Worm (Caenorhabditis elegans) whole organism, dauer: ENCODE results near the gene F57H12.5.

Source experiments
- unc-62 ChIP-seq: sonication (generic microtip); optimal IDR thresholded peaks from 2 replicates; lab custom pipeline; 2017; ENCODE audit warnings: missing biosample characterization, missing genetic modification reagents, missing genetic modification characterization

Gene F57H12.5

DNA sequence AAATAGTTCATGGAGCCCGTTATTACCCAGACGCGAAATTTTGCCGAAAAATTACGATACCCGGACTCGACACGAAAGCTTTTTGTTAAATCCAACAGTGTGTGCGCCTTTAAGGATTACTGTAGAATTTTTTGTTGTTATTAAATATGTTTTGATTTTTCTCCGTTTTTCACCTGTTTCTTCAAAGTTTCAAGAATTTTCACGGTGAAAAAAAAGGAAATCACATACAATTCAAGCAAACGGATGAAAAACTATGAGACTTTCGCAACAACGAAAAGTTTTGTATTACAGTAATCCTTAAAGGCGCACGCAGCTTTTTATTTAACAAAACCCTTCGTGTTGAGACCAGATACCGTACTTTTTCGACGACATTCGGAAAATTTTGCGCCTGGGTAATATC lies 13.1 kb upstream of the F57H12.5 start:
- TF ChIP-seq unc-62, result no peak

DNA sequence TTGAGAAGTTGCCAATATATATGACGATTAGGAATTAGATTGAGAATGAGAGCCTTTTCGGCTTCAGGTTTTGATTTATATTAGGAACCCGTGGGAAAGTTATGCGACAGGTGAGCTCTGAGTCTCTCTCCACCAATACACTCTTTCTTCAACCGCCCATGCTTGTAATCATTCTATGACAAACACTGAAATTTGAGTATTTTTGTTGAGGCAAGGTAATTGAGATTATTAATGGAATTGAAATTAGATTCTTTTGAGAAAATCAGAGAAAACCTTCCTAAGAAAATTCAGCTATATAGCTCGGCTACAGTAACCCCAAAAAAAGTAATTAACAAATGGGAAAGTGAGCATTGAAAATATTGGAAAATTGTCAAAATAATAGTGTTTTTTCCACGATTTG lies 11.3 kb upstream of the F57H12.5 start, which contains the start of gene ceh-19:
Gene ceh-19, minus strand, starts transcription at position 101 of the 400 bp plus-strand sequence.
- no peak for TF ChIP-seq unc-62

DNA sequence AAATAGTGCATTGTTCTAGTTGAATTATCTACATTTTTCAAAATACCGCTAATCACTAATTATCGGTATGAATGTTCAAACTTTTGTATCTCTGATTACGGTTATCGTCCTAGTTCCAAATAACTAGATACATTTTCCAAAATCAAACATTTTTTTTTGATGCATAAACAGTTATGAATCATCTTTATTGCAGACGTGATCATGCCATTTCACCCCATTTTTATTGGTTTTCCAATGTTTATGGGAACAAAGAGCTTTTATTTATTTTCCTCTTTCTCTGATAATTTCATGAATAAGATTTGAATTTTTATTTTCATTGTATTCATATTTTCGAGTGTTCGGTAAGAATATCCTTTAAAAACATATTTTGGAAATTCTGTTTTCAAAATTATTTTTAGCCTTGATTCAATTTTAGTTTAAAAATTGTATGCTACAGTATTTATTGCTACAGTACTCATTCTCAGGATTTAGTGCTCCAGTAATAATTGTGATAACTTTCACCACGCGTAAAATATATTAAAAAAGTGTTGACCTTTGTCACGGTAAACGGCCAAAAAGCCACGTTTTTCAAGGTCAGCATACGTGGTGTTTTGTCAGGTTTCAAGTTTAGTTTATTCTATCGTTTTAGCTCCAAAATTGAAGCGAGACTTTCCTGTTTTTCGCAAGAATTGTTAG lies 10.3 kb upstream of the F57H12.5 start, which contains the start of gene csr-1:
Gene csr-1, plus strand, starts transcription at position 625 of the 675 bp plus-strand sequence.
- no peak for TF ChIP-seq unc-62

DNA sequence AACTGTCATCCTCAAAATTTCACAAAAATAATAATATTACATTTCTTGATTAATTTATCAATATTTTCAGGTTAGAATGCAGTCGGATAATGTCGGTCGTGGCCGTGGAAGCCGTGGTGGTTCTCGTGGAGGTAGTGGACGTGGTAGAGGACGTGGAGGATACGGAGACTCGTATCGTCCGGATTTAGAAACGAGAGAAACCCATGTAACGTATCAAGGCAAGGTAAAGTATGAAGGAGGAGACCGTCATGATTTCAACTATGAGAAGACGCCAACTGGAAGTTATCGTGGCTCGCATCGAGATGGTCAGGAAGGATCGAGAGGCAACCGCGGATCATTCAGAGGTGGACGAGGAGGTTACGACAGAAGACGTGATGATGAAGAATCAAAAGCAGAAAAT lies 9.6 kb upstream of the F57H12.5 start, which contains the start of gene frpr-10:
Gene frpr-10, plus strand, starts transcription at position 301 of the 400 bp plus-strand sequence.
- TF ChIP-seq unc-62, result no peak

DNA sequence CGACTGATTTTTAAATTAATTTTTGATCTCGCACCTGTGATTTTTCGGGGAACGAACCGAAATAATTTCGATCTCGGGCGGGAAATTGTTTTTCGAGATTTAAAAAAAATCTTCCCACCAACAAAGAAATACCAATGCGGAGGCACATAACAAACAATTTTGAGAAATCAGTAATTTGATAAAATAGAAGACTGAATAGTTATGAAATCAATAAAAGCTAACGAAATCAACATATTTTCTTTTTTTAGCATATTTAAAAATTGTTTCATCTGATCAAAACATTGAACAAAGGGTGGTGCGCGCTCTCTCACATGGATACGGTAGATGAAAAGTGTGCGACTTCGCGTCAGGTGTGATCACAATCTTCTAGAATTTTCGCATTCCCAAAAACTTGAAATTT lies 9.0 kb upstream of the F57H12.5 start:
- TF ChIP-seq unc-62, result no peak

DNA sequence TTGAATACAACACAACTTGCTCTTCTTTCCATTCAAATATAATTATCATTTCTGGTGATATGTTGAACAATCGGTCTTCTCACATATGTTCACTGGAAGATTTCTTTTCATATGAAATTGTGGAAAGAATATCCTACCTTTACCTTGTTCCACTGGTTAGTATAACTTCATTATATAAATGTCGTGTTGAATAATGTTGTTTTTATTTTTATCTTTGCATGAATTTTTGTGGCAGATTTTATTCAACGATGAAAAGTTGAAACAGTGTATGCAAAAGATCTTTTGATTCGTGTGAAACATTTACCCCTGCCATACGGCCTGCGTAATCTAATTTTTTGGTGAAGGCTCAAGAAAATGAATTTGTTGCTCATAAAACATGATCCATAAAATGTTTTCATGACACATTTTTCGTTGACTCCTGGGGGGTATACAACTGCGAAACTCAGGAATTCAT lies 5.2 kb upstream of the F57H12.5 start:
- no peak for TF ChIP-seq unc-62

DNA sequence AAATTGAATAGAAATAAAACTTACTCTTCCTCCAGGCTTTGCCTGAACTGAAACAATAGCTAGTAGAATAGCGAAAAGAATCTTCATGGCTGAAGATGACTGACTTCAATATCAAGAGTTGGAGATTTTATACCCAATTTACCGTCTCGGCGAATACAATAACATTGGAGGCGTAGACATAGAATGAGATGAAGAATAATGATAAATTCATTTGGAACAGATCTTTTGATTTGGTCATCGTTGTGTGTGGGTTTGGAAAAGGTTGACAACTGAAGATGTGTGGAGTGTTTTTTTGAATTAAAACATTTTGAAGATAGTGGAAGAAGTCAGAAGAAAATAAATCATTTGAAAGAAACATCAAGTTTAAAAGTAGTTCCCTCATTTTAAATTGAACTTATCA lies 9.1 kb downstream of the F57H12.5 start, which contains the start of gene F57H12.6:
Gene F57H12.6, minus strand, starts transcription at position 101 of the 400 bp plus-strand sequence.
- TF ChIP-seq unc-62, result no peak

DNA sequence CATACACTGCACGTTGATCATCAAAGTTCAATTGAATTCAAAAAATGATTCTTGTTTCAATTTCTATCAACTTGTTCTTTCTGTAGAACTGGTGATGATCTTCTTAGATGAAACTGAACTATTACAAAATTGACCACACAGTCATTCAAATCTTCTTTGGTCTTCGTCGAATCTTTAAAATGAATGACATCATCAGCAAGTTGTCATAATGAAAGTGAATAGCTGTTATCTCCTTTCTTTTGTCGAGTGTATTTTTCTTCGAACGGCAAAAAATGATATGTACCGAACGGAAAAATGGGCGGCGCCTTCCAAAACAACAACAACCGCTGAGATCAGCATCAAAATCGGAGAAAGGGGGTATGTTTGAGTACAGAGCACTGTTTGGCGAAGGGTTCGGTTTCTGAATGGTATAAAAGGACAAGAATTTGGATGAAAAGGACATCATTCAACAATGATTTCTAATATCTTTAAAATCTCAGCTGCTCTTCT lies 10.4 kb downstream of the F57H12.5 start, which contains the start of gene ora-1:
Gene ora-1, plus strand, starts transcription at position 439 of the 489 bp plus-strand sequence.
- TF ChIP-seq unc-62, result no peak

DNA sequence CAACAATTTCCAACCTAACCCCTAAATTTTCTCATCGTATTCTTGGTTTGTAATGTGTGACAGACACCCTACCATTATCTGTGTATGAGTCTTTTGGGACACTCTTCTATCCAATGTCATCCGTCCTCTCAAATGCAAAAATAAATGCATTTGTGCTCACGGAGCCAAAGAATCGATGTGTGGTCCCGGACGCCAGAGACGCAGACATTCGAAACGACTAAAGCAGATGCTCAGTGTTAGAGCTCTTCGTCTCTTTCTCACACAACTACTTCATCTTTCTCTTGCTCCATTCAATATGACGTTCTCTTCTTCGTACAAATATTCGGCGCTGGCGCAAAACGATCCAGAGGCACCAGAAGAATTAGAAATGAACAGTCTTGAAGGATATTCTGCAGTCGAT lies 12.5 kb downstream of the F57H12.5 start, which contains the start of gene unc-24:
Gene unc-24, plus strand, starts transcription at position 283 of the 400 bp plus-strand sequence.
- TF ChIP-seq unc-62, result no peak

DNA sequence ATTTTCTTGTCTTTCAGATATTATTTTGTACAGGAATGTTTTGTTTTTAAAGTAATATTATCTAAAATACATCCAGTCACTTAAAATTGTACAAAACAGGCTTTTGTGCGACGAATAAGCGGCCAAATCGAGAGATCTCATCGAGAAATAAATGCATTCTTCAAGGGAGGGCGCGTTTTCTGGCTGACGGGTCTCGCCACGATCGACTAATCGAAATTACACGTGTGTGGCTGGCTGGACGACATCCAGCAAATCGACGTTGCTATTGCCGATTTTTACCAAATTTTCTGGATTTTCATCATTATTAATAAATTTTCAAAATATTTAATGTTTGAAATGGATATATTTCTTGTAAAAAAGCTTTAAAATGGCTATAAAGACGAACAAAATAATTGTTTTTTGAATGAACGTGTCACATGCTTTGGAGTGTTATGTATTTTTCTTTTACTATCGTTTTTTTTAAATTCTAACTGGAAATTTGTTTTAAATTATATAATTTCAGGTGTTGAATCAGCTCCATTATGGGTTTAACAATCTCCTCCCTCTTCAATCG lies 15.0 kb downstream of the F57H12.5 start, which contains the start of gene arf-5:
Gene arf-5, plus strand, starts transcription at position 503 of the 553 bp plus-strand sequence.
- no peak for TF ChIP-seq unc-62

DNA sequence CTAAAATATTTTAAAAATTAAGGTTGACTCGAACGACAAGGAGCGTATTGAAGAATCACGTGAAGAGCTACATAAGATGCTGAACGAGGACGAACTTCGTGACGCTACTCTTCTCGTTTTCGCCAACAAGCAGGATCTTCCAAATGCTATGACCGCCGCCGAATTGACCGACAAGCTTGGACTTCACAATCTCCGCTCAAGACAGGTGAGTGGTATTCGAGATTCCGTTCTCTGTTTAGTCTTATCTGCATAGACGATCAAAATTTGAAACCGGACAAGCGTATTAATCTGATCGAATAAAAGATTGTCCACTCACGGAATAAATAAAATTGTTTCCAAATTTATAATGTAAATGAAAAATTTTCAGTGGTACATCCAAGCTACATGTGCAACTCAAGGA lies 15.9 kb downstream of the F57H12.5 start:
- TF ChIP-seq unc-62, result no peak

DNA sequence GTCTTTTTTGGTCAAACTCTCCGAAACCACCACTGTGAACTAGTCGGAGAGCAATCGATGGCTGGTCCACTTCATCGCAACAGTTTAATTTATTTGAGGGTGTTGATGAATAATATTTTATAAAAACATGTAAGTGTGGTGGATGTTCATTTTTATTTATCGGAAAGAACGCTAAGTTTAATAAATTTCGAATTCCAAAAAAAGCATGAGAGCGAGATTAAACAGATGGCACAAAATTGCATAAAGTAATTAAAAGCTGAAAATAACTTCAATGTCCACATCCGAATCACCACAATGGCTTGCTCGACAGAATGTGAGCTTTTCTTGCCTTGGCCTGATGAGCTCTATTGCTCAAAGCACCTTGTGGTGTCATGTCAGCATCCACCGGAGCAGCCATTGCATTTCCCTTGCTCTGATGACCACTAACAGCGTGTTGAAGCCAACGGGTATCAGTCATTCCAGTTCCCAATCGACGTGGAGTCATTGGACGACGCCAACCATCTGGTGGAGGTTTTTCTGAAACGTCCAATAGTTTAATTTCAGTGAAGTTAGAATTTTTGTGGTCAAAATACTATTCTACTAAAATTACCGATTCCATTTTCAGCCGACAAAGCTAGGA lies 16.7 kb downstream of the F57H12.5 start:
- TF ChIP-seq unc-62, result no peak

DNA sequence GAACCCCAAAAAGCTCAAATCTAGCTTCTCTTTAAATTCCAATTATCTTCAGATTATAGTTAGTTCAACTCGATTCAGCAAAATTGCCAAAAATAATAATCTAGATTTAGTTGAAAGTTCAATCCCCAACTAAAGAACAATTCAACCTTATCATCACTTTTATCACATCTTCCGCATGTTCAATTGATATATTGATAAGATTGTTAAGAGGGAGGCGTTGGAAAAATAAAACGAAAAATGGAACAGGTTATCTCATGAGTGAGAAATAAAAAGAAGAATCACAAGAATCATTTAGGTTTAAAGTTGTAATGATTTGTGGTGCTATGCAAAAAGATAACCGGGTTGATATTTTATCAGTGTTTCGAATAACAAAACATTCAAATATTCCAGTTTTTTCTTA lies 18.6 kb downstream of the F57H12.5 start:
- TF ChIP-seq unc-62, result no peak

DNA sequence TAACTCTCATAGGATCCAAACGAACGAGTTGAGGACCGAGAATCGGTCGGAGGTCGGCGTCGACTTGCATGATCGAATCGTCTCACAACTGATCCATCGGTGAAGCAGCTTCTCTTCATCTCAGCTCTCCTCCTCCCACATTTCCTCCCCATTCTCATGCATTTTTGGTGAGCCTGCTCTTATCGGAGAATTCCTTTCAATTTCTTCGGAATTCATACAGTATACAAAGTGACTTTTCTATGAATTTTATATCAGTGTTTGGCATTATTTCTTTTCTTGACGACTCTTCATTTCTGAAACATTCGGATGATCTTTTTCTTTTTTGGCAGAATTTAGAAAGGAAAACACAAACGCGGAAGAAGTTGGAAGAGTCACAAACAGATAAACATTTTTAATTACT lies 20.0 kb downstream of the F57H12.5 start, which contains the start of gene mec-17:
Gene mec-17, minus strand, starts transcription at position 101 of the 400 bp plus-strand sequence.
- TF ChIP-seq unc-62, result no peak

DNA sequence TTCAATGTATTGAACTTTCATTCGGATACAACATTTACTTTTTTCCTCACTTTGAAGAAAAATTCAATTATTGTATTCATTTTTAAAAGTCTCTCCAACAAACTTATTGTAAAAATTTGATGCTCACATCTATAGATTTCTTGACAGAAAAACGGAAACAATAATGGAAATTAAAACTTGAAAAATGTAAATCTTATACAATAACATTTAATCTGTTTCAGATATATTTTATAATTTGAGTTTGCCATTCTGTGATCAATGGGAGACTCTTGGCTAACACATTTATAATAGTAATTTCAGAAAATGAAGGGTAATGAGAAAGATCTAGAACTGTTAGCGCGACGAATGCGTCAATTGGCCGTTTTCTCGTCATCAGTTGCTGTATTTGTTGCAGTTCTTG lies 21.3 kb downstream of the F57H12.5 start, which contains the start of gene col-115:
Gene col-115, plus strand, starts transcription at position 301 of the 400 bp plus-strand sequence.
- no peak for TF ChIP-seq unc-62

DNA sequence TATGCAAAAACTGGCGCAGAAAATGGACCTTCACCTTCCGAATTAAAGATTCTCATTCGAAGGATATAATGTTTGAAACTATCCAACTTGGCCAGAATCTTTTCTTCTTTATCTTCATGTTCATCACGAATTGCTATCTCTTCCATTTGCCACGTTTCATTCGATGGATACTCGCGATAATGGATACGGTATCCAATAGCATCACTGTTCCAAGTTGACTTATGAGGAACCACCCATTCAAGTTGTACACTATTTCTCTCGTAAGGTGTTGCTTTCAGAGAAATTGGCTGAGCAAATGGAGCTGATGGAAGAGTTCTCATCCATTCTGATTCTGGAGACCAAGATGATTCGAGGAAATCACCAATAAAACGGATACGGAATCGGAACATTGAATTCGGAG lies 27.6 kb downstream of the F57H12.5 start:
- TF ChIP-seq unc-62, result no peak

DNA sequence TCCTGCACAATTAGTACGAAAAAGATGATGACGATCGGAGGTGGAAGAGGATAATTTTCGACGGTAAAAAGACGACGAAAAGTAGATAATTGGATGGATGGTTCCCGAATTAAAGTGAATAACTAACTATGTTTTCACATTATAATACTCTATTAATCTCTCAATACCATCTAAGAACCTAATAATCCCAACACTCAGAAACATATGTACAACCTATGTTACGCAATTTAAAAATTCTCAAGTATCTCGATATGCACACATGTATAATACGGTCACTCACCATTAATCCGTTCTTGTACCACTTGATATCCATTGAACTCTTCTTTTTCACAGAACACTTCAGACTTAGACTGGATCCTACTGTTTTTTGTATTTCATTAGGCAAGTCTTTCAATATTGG lies 33.7 kb downstream of the F57H12.5 start:
- TF ChIP-seq unc-62, result no peak
